Fruit fly (Drosophila melanogaster): ENCODE data around the gene Rpp14a.

dm6 chr3R:30090261-30091006 is 33.8 kb downstream of the Rpp14a start:
- TF ChIP-seq bab1 (GFP tag; optimal IDR thresholded peaks at IDR 0.05), result no peak
- TF ChIP-seq Hr96 (GFP tag; optimal IDR thresholded peaks at IDR 0.05), result no peak
- TF ChIP-seq toe (GFP tag; optimal IDR thresholded peaks at IDR 0.05), result no peak
- TF ChIP-seq Mnt (GFP tag; optimal IDR thresholded peaks at IDR 0.05), result no peak
- TF ChIP-seq CG14711 (tag; optimal IDR thresholded peaks at IDR 0.05), result no peak
- TF ChIP-seq pad (GFP tag; optimal IDR thresholded peaks at IDR 0.05), result no peak
- TF ChIP-seq CG5204 (GFP tag; optimal IDR thresholded peaks at IDR 0.05), result no peak
- no peak for TF ChIP-seq CG11617 (GFP tag; optimal IDR thresholded peaks at IDR 0.05)
- no peak for TF ChIP-seq ovo (GFP tag; optimal IDR thresholded peaks at IDR 0.05)
- no peak for TF ChIP-seq kay (GFP tag; ENCODE audit: borderline replicate concordance)
- no peak for TF ChIP-seq CG33017 (tag; optimal IDR thresholded peaks at IDR 0.05)

Measured in whole organism, adult.